Worm (Caenorhabditis elegans) whole organism, early embryonic: ENCODE results near the gene Y76A2B.4.

Source experiments
- B0310.2 ChIP-seq: sonication (generic microtip); optimal IDR thresholded peaks from 2 replicates; lab custom pipeline; 2016; ENCODE audit warnings: mild to moderate bottlenecking, missing genetic modification characterization, missing compliant biosample characterization
- F13C5.2 ChIP-seq: sonication (generic microtip); optimal IDR thresholded peaks from 2 replicates; lab custom pipeline; 2017; ENCODE audit warnings: mild to moderate bottlenecking, missing genetic modification characterization, inconsistent platforms, missing compliant biosample characterization
- aly-1 ChIP-seq: sonication (generic microtip); optimal IDR thresholded peaks from 2 replicates; lab custom pipeline; 2016; ENCODE audit warnings: missing genetic modification characterization, missing compliant biosample characterization
- ama-1 ChIP-seq: fragments of 150-350 bp; optimal IDR thresholded peaks from 2 replicates; lab custom pipeline; 2014
- ceh-13 ChIP-seq: fragments of 200-800 bp; sonication (Bioruptor generic); optimal IDR thresholded peaks from 2 replicates; lab custom pipeline; 2018; ENCODE audit warnings: mild to moderate bottlenecking, missing genetic modification characterization, missing compliant biosample characterization
- ceh-36 ChIP-seq: sonication (generic microtip); optimal IDR thresholded peaks from 2 replicates; lab custom pipeline; 2016; ENCODE audit warnings: missing genetic modification characterization, inconsistent platforms, missing compliant biosample characterization
- ets-7 ChIP-seq: sonication (generic microtip); optimal IDR thresholded peaks from 2 replicates; lab custom pipeline; 2016; ENCODE audit warnings: missing genotype, missing genetic modification characterization, missing compliant biosample characterization
- hmbx-1 ChIP-seq: sonication (generic microtip); optimal IDR thresholded peaks from 2 replicates; lab custom pipeline; 2016; ENCODE audit warnings: mild to moderate bottlenecking, missing genetic modification characterization, missing compliant biosample characterization
- hmg-4 ChIP-seq: fragments of 200-800 bp; sonication (Bioruptor generic); optimal IDR thresholded peaks from 2 replicates; lab custom pipeline; 2018; ENCODE audit warnings: mild to moderate bottlenecking, missing genetic modification characterization, missing compliant biosample characterization
- hnd-1 ChIP-seq: sonication (generic microtip); optimal IDR thresholded peaks from 2 replicates; lab custom pipeline; 2016; ENCODE audit warnings: missing genetic modification characterization, missing compliant biosample characterization
- pes-1 ChIP-seq: fragments of 200-800 bp; sonication (Bioruptor generic); IDR thresholded peaks from 2 replicates; pipeline ENCODE4 v1.3.6; 2022; ENCODE audit warnings: missing genetic modification reagents, missing genetic modification characterization, missing compliant biosample characterization
- sea-1 ChIP-seq: fragments of 200-800 bp; sonication (Bioruptor generic); conservative IDR thresholded peaks from 2 replicates; pipeline ENCODE4 v1.3.6; 2022; ENCODE audit warnings: missing genetic modification characterization, missing compliant biosample characterization
- tbx-37 ChIP-seq: fragments of 200-800 bp; sonication (Bioruptor generic); conservative IDR thresholded peaks from 2 replicates; pipeline ENCODE4 v1.3.6; 2022; ENCODE audit warnings: missing genetic modification reagents, missing genetic modification characterization, missing compliant biosample characterization
- tra-4 ChIP-seq: sonication (generic microtip); optimal IDR thresholded peaks from 2 replicates; lab custom pipeline; 2017; ENCODE audit warnings: missing genetic modification characterization, missing compliant biosample characterization

ce11 chrIII:13556039-13556438, 9.5 kb upstream of the Y76A2B.4 start:
- TF ChIP-seq aly-1 (tag; lab: Kevin White, UChicago) (no peak), pes-1 (GFP tag; lab: Robert Waterston, UW) (no peak), F13C5.2 (tag; lab: Kevin White, UChicago) (no peak), hmbx-1 (tag; lab: Kevin White, UChicago) (no peak), ama-1 (no peak), ceh-13 (no peak), ets-7 (no peak), ceh-36 (tag; lab: Kevin White, UChicago) (no peak), B0310.2 (tag; lab: Kevin White, UChicago) (no peak), tbx-37 (GFP tag; lab: Robert Waterston, UW) (no peak), hmg-4 (GFP tag; lab: Kevin White, UChicago) (no peak), sea-1 (GFP tag; lab: Robert Waterston, UW) (no peak), hnd-1 (tag; lab: Kevin White, UChicago) (no peak), tra-4 (tag; lab: Kevin White, UChicago) (no peak)
